Worm (Caenorhabditis elegans) whole organism, early embryonic: ENCODE measurements around the gene tceb-3.

ENCODE experiments used
- B0310.2 ChIP-seq: sonication (generic microtip); optimal IDR thresholded peaks from 2 replicates; lab custom pipeline; 2016; ENCODE audit warnings: mild to moderate bottlenecking, missing genetic modification characterization, missing compliant biosample characterization
- F13C5.2 ChIP-seq: sonication (generic microtip); optimal IDR thresholded peaks from 2 replicates; lab custom pipeline; 2017; ENCODE audit warnings: mild to moderate bottlenecking, missing genetic modification characterization, inconsistent platforms, missing compliant biosample characterization
- aly-1 ChIP-seq: sonication (generic microtip); optimal IDR thresholded peaks from 2 replicates; lab custom pipeline; 2016; ENCODE audit warnings: missing genetic modification characterization, missing compliant biosample characterization
- ama-1 ChIP-seq: fragments of 150-350 bp; optimal IDR thresholded peaks from 2 replicates; lab custom pipeline; 2014
- ceh-36 ChIP-seq: sonication (generic microtip); optimal IDR thresholded peaks from 2 replicates; lab custom pipeline; 2016; ENCODE audit warnings: missing genetic modification characterization, inconsistent platforms, missing compliant biosample characterization
- ets-7 ChIP-seq: sonication (generic microtip); optimal IDR thresholded peaks from 2 replicates; lab custom pipeline; 2016; ENCODE audit warnings: missing genotype, missing genetic modification characterization, missing compliant biosample characterization
- flt-1 ChIP-seq: fragments of 200-800 bp; sonication (Bioruptor generic); IDR thresholded peaks from 2 replicates; pipeline ENCODE4 v1.3.6; 2022; ENCODE audit warnings: missing genetic modification characterization, missing compliant biosample characterization
- scrt-1 ChIP-seq: fragments of 200-800 bp; sonication (Bioruptor generic); IDR thresholded peaks from 2 replicates; pipeline ENCODE4 v1.3.6; 2022; ENCODE audit warnings: missing genetic modification characterization, missing compliant biosample characterization
- sea-1 ChIP-seq: fragments of 200-800 bp; sonication (Bioruptor generic); conservative IDR thresholded peaks from 2 replicates; pipeline ENCODE4 v1.3.6; 2022; ENCODE audit warnings: missing genetic modification characterization, missing compliant biosample characterization
- tbx-11 ChIP-seq: fragments of 200-800 bp; sonication (Bioruptor generic); IDR thresholded peaks from 2 replicates; pipeline ENCODE4 v1.3.6; 2022; ENCODE audit warnings: missing genetic modification characterization, missing compliant biosample characterization
- tbx-37 ChIP-seq: fragments of 200-800 bp; sonication (Bioruptor generic); conservative IDR thresholded peaks from 2 replicates; pipeline ENCODE4 v1.3.6; 2022; ENCODE audit warnings: missing genetic modification reagents, missing genetic modification characterization, missing compliant biosample characterization
- tra-4 ChIP-seq: sonication (generic microtip); optimal IDR thresholded peaks from 2 replicates; lab custom pipeline; 2017; ENCODE audit warnings: missing genetic modification characterization, missing compliant biosample characterization

DNA sequence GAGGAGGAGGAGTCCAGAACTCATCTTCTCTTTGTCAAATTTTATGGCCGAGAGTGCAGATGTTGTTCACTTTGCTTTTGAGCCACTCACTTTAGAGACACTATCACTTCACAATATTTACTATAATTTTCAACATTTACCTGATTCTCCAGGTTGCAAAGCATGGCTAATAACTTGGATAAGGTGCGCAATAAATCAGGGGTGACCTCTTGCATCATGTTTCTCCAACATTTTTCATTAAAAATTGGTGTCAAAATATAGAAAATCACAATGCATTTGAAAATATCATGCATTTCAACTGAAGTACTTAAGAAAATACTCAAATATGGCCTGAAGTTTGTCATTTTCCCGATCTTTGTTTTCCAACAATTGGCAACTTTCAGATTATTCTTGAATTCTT lies 48.4 kb upstream of the tceb-3 start:
- TF ChIP-seq scrt-1 (GFP tag; lab: Robert Waterston, UW): no peak
- no peak for TF ChIP-seq flt-1 (GFP tag; lab: Robert Waterston, UW)
- no peak for TF ChIP-seq ama-1 (lab: Kevin White, UChicago)
- TF ChIP-seq F13C5.2: no peak
- no peak for TF ChIP-seq ceh-36 (tag; lab: Kevin White, UChicago)
- TF ChIP-seq aly-1 (tag; lab: Kevin White, UChicago): no peak
- no peak for TF ChIP-seq B0310.2 (tag; lab: Kevin White, UChicago)
- no peak for TF ChIP-seq tbx-11 (GFP tag; lab: Robert Waterston, UW)
- no peak for TF ChIP-seq sea-1 (GFP tag; lab: Robert Waterston, UW)
- TF ChIP-seq ets-7 (tag; lab: Kevin White, UChicago): no peak
- TF ChIP-seq tra-4 (tag; lab: Kevin White, UChicago): no peak
- no peak for TF ChIP-seq tbx-37 (GFP tag; lab: Robert Waterston, UW)
